Worm (Caenorhabditis elegans) whole organism, late embryonic: ENCODE results near the gene nhr-247.

Experiments
- ahr-1 ChIP-seq: sonication (generic microtip); optimal IDR thresholded peaks from 2 replicates; lab custom pipeline; 2016; ENCODE audit warnings: missing genetic modification characterization, missing compliant biosample characterization
- ama-1 ChIP-seq: fragments of 150-350 bp; optimal IDR thresholded peaks from 2 replicates; lab custom pipeline; 2014
- ceh-2 ChIP-seq: sonication (generic microtip); optimal IDR thresholded peaks from 2 replicates; lab custom pipeline; 2016; ENCODE audit warnings: missing genotype, missing genetic modification characterization, missing compliant biosample characterization
- ceh-45 ChIP-seq: fragments of 200-800 bp; sonication (Bioruptor generic); IDR thresholded peaks from 2 replicates; pipeline ENCODE4 v1.3.6; 2022; ENCODE audit warnings: missing genetic modification reagents, missing genetic modification characterization, missing compliant biosample characterization
- fkh-10 ChIP-seq: fragments of 150-350 bp; optimal IDR thresholded peaks from 2 replicates; lab custom pipeline; 2014; ENCODE audit warnings: missing biosample characterization, missing genetic modification reagents, missing genetic modification characterization
- hlh-6 ChIP-seq: sonication (generic microtip); optimal IDR thresholded peaks from 2 replicates; lab custom pipeline; 2016; ENCODE audit warnings: missing genotype, missing genetic modification characterization, missing compliant biosample characterization
- pha-2 ChIP-seq: sonication (generic microtip); optimal IDR thresholded peaks from 2 replicates; lab custom pipeline; 2017; ENCODE audit warnings: mild to moderate bottlenecking, missing genetic modification characterization, missing compliant biosample characterization
- pqm-1 ChIP-seq: sonication (generic microtip); optimal IDR thresholded peaks from 2 replicates; lab custom pipeline; 2016; ENCODE audit warnings: missing genetic modification characterization, missing compliant biosample characterization
- sdc-2 ChIP-seq: sonication (generic microtip); optimal IDR thresholded peaks from 2 replicates; lab custom pipeline; 2016; ENCODE audit warnings: missing genotype, missing genetic modification characterization, missing compliant biosample characterization
- sox-4 ChIP-seq: sonication (generic microtip); optimal IDR thresholded peaks from 2 replicates; lab custom pipeline; 2017; ENCODE audit warnings: mild to moderate bottlenecking, missing genetic modification characterization, inconsistent platforms, missing compliant biosample characterization
- ttx-3 ChIP-seq: sonication (generic microtip); optimal IDR thresholded peaks from 2 replicates; lab custom pipeline; 2016; ENCODE audit warnings: missing genetic modification reagents, missing genetic modification characterization, missing compliant biosample characterization
- unc-86 ChIP-seq: sonication (generic microtip); optimal IDR thresholded peaks from 2 replicates; lab custom pipeline; 2016; ENCODE audit warnings: missing genetic modification characterization, missing compliant biosample characterization
- zip-5 ChIP-seq: sonication (generic microtip); optimal IDR thresholded peaks from 2 replicates; lab custom pipeline; 2016; ENCODE audit warnings: missing genetic modification characterization, missing compliant biosample characterization
- ztf-16 ChIP-seq: sonication (generic microtip); optimal IDR thresholded peaks from 2 replicates; lab custom pipeline; 2017; ENCODE audit warnings: missing genetic modification characterization, missing compliant biosample characterization

- TF ChIP-seq sdc-2 (tag; lab: Kevin White, UChicago) (no peak), ama-1 (lab: Kevin White, UChicago) (no peak), zip-5 (tag; lab: Kevin White, UChicago) (no peak), ttx-3 (no peak), pqm-1 (no peak), ztf-16 (no peak), fkh-10 (no peak), ceh-2 (no peak), hlh-6 (tag; lab: Kevin White, UChicago) (no peak), ceh-45 (GFP tag; lab: Robert Waterston, UW) (no peak), pha-2 (tag; lab: Kevin White, UChicago) (no peak), sox-4 (no peak), ahr-1 (tag; lab: Kevin White, UChicago) (no peak), unc-86 (tag; lab: Kevin White, UChicago) (no peak)
Observed at ce11 chrV:15352376-15352775, 29.6 kb downstream of the nhr-247 start, which contains the start of gene srx-58.
